Fruit fly (Drosophila melanogaster) whole organism: ENCODE measurements around the gene CG45071.

ENCODE experiments used
- CG8478 ChIP-seq: fragments of >200 bp; optimal IDR thresholded peaks from 2 replicates; lab custom pipeline; 2018; ENCODE audit warnings: inconsistent platforms
- pan ChIP-seq: fragments of >200 bp; optimal IDR thresholded peaks from 2 replicates; lab custom pipeline; 2017
- usp ChIP-seq: fragments of >200 bp; optimal IDR thresholded peaks from 2 replicates; lab custom pipeline; 2017; ENCODE audit warnings: missing biosample characterization, missing genetic modification characterization, mixed read lengths

- TF ChIP-seq CG8478 (lab: Kevin White, UChicago) (no peak), usp (no peak), pan (lab: Kevin White, UChicago) (no peak)
Observed at dm6 chr3L:15131278-15131677, 25.6 kb downstream of the CG45071 start, which contains the start of gene CG13457.
